Fruit fly (Drosophila melanogaster): ENCODE results near the gene CG16753.

dm6 chr3L:3073460-3073859, 18.6 kb downstream of the CG16753 start:
- TF ChIP-seq usp (GFP tag; optimal IDR thresholded peaks at IDR 0.05), result no peak
- no peak for TF ChIP-seq Dif (GFP tag; optimal IDR thresholded peaks at IDR 0.05; ENCODE audit: partially characterized antibody)
- TF ChIP-seq sage (GFP tag; optimal IDR thresholded peaks at IDR 0.05), result no peak
- TF ChIP-seq Vsx2 (GFP tag; optimal IDR thresholded peaks at IDR 0.05; ENCODE audit: partially characterized antibody), result no peak
- TF ChIP-seq br (GFP tag; optimal IDR thresholded peaks at IDR 0.05), result peak; percentile 21
- no peak for TF ChIP-seq Myc (optimal IDR thresholded peaks at IDR 0.05)
- no peak for TF ChIP-seq psq (GFP tag; optimal IDR thresholded peaks at IDR 0.05)
- no peak for TF ChIP-seq Hnf4 (GFP tag; optimal IDR thresholded peaks at IDR 0.05)
- peak; percentile 54 for TF ChIP-seq h (GFP tag; optimal IDR thresholded peaks at IDR 0.05)
- no peak for TF ChIP-seq sv (GFP tag; optimal IDR thresholded peaks at IDR 0.05)
- TF ChIP-seq Abd-B (GFP tag; optimal IDR thresholded peaks at IDR 0.05), result no peak
- peak in 1 of 2 experiments; percentile 50 for TF ChIP-seq foxo (GFP tag; optimal IDR thresholded peaks at IDR 0.05)
